Worm (Caenorhabditis elegans) whole organism, L1 larva: Measurements from ENCODE around the gene Y62E10A.24.

ENCODE experiments used
- C04F5.9 ChIP-seq: sonication (generic microtip); optimal IDR thresholded peaks from 2 replicates; lab custom pipeline; 2016; ENCODE audit warnings: missing genetic modification characterization, missing compliant biosample characterization
- F16B12.6 ChIP-seq: fragments of 150-350 bp; optimal IDR thresholded peaks from 2 replicates; lab custom pipeline; 2014; ENCODE audit warnings: missing biosample characterization, missing genetic modification characterization
- Y116A8C.19 ChIP-seq: sonication (generic microtip); optimal IDR thresholded peaks from 2 replicates; lab custom pipeline; 2016; ENCODE audit warnings: missing compliant biosample characterization, missing genetic modification characterization, borderline replicate concordance
- alr-1 ChIP-seq: fragments of 200-800 bp; sonication (Bioruptor generic); optimal IDR thresholded peaks from 2 replicates; lab custom pipeline; 2018; ENCODE audit warnings: borderline replicate concordance, mild to moderate bottlenecking, missing genetic modification characterization, missing compliant biosample characterization
- aly-2 ChIP-seq: fragments of 150-350 bp; optimal IDR thresholded peaks from 2 replicates; lab custom pipeline; 2014; ENCODE audit warnings: missing biosample characterization, missing genetic modification characterization
- ama-1 ChIP-seq: fragments of 150-350 bp; optimal IDR thresholded peaks from 2 replicates; lab custom pipeline; 2014
- ceh-63 ChIP-seq: fragments of 200-800 bp; sonication (Bioruptor generic); optimal IDR thresholded peaks from 2 replicates; lab custom pipeline; 2018; ENCODE audit warnings: mild to moderate bottlenecking, missing genetic modification characterization, missing compliant biosample characterization
- ceh-8 ChIP-seq: fragments of 200-800 bp; sonication (Bioruptor generic); optimal IDR thresholded peaks from 2 replicates; lab custom pipeline; 2018; ENCODE audit warnings: mild to moderate bottlenecking, missing genetic modification characterization, moderate library complexity, missing compliant biosample characterization
- ceh-82 ChIP-seq, 3 experiments: fragments of 150-350 bp in 1 of 3; sonication (generic microtip) in 2 of 3; optimal IDR thresholded peaks; 2 replicates each; lab custom pipeline; 2014 to 2017; ENCODE audit warnings: missing biosample characterization in 3 of 3, missing genetic modification characterization in 3 of 3
- ceh-90 ChIP-seq: sonication (generic microtip); optimal IDR thresholded peaks from 2 replicates; lab custom pipeline; 2016; ENCODE audit warnings: missing genetic modification characterization, missing compliant biosample characterization
- ces-1 ChIP-seq: fragments of 150-350 bp; optimal IDR thresholded peaks from 2 replicates; lab custom pipeline; 2014; ENCODE audit warnings: missing biosample characterization, missing genetic modification reagents, missing genetic modification characterization
- dsc-1 ChIP-seq: sonication (generic microtip); optimal IDR thresholded peaks from 2 replicates; lab custom pipeline; 2016; ENCODE audit warnings: mild to moderate bottlenecking, missing genetic modification characterization, missing compliant biosample characterization
- efl-1 ChIP-seq, 4 experiments: fragments of 150-350 bp; optimal IDR thresholded peaks in 3 of 4; peaks in 1 of 4; 1 replicate in 1 of 4; 2 replicates in 3 of 4; lab custom pipeline; 2014; ENCODE audit warnings: missing biosample characterization in 2 of 4, missing genetic modification characterization in 2 of 4, missing genetic modification reagents in 2 of 4
- efl-3 ChIP-seq: fragments of 200-800 bp; sonication (Bioruptor generic); optimal IDR thresholded peaks from 2 replicates; lab custom pipeline; 2018; ENCODE audit warnings: mild to moderate bottlenecking, missing genetic modification characterization, missing compliant biosample characterization
- egl-27 ChIP-seq, 2 experiments: fragments of 150-350 bp in 1 of 2; sonication (generic microtip); optimal IDR thresholded peaks; 3 replicates each; lab custom pipeline; 2017 to 2018; ENCODE audit warnings: missing biosample characterization in 2 of 2, missing genetic modification characterization in 2 of 2, missing genetic modification reagents in 2 of 2
- elt-2 ChIP-seq: sonication (generic microtip); optimal IDR thresholded peaks from 2 replicates; lab custom pipeline; 2016; ENCODE audit warnings: missing genetic modification characterization, mild to moderate bottlenecking, inconsistent platforms, missing compliant biosample characterization, missing genetic modification reagents
- elt-3 ChIP-seq, 6 experiments: fragments of 150-350 bp in 1 of 6; sonication (generic microtip); optimal IDR thresholded peaks; 2 replicates each; lab custom pipeline; 2017 to 2018; ENCODE audit warnings: missing biosample characterization in 6 of 6, missing genetic modification characterization in 6 of 6, inconsistent platforms in 1 of 6
- ets-5 ChIP-seq: fragments of 200-800 bp; sonication (Bioruptor generic); IDR thresholded peaks from 2 replicates; pipeline ENCODE4 v1.3.6; 2022; ENCODE audit warnings: missing genetic modification characterization, missing compliant biosample characterization
- fkh-10 ChIP-seq: sonication (generic microtip); optimal IDR thresholded peaks from 2 replicates; lab custom pipeline; 2017; ENCODE audit warnings: missing biosample characterization, missing genetic modification reagents, missing genetic modification characterization
- fkh-4 ChIP-seq: sonication (generic microtip); optimal IDR thresholded peaks from 2 replicates; lab custom pipeline; 2016; ENCODE audit warnings: missing compliant biosample characterization, missing genetic modification characterization, borderline replicate concordance
- fkh-8 ChIP-seq: sonication (generic microtip); optimal IDR thresholded peaks from 2 replicates; lab custom pipeline; 2016; ENCODE audit warnings: mild to moderate bottlenecking, missing genetic modification characterization, missing compliant biosample characterization
- fos-1 ChIP-seq: fragments of 150-350 bp; optimal IDR thresholded peaks from 2 replicates; lab custom pipeline; 2014; ENCODE audit warnings: missing biosample characterization, missing genetic modification characterization
- irx-1 ChIP-seq: sonication (generic microtip); optimal IDR thresholded peaks from 2 replicates; lab custom pipeline; 2016; ENCODE audit warnings: missing genetic modification characterization, missing compliant biosample characterization
- lin-15B ChIP-seq: fragments of 150-350 bp; sonication (generic microtip); optimal IDR thresholded peaks from 3 replicates; lab custom pipeline; 2014; ENCODE audit warnings: missing biosample characterization, missing genetic modification characterization
- lir-3 ChIP-seq: sonication (generic microtip); optimal IDR thresholded peaks from 2 replicates; lab custom pipeline; 2016; ENCODE audit warnings: mild to moderate bottlenecking, missing genetic modification characterization, moderate library complexity, missing compliant biosample characterization; ENCODE audit not compliant: poor library complexity
- lsy-2 ChIP-seq, 2 experiments: fragments of 150-350 bp; optimal IDR thresholded peaks; 2 replicates each; lab custom pipeline; 2014; ENCODE audit warnings: missing biosample characterization in 2 of 2, missing genetic modification characterization in 2 of 2
- mef-2 ChIP-seq: fragments of 150-350 bp; optimal IDR thresholded peaks from 2 replicates; lab custom pipeline; 2014; ENCODE audit warnings: missing biosample characterization, missing genetic modification characterization
- nhr-19 ChIP-seq: fragments of 200-800 bp; sonication (Bioruptor generic); conservative IDR thresholded peaks from 2 replicates; pipeline ENCODE4 v1.3.6; 2022; ENCODE audit warnings: missing genetic modification characterization, missing compliant biosample characterization
- nhr-237 ChIP-seq: fragments of 150-350 bp; optimal IDR thresholded peaks from 2 replicates; lab custom pipeline; 2014; ENCODE audit warnings: missing biosample characterization, missing genetic modification characterization
- nhr-28 ChIP-seq: fragments of 150-350 bp; optimal IDR thresholded peaks from 2 replicates; lab custom pipeline; 2014; ENCODE audit warnings: missing biosample characterization, missing genetic modification characterization
- nhr-47 ChIP-seq: sonication (generic microtip); optimal IDR thresholded peaks from 2 replicates; lab custom pipeline; 2016; ENCODE audit warnings: mild to moderate bottlenecking, missing genetic modification characterization, moderate library complexity, missing compliant biosample characterization
- nhr-76 ChIP-seq: sonication (generic microtip); optimal IDR thresholded peaks from 2 replicates; lab custom pipeline; 2017; ENCODE audit warnings: missing biosample characterization, missing genetic modification characterization
- nhr-77 ChIP-seq: fragments of 150-350 bp; optimal IDR thresholded peaks from 2 replicates; lab custom pipeline; 2014; ENCODE audit warnings: missing biosample characterization, missing genetic modification characterization
- pag-3 ChIP-seq: sonication (generic microtip); optimal IDR thresholded peaks from 2 replicates; lab custom pipeline; 2017; ENCODE audit warnings: missing genetic modification characterization, mild to moderate bottlenecking, missing compliant biosample characterization, antibody characterized with exemption, borderline replicate concordance; ENCODE audit not compliant: insufficient read depth
- rnt-1 ChIP-seq: sonication (generic microtip); optimal IDR thresholded peaks from 2 replicates; lab custom pipeline; 2016; ENCODE audit warnings: mild to moderate bottlenecking, missing genetic modification characterization, moderate library complexity, missing compliant biosample characterization
- snpc-4 ChIP-seq: fragments of 150-350 bp; optimal IDR thresholded peaks from 2 replicates; lab custom pipeline; 2014; ENCODE audit warnings: missing biosample characterization, missing genetic modification characterization
- snu-23 ChIP-seq: sonication (generic microtip); optimal IDR thresholded peaks from 2 replicates; lab custom pipeline; 2016; ENCODE audit warnings: missing genetic modification characterization, missing compliant biosample characterization
- sox-4 ChIP-seq: sonication (generic microtip); optimal IDR thresholded peaks from 2 replicates; lab custom pipeline; 2016; ENCODE audit warnings: missing genetic modification characterization, missing compliant biosample characterization
- tbx-2 ChIP-seq: sonication (generic microtip); optimal IDR thresholded peaks from 2 replicates; lab custom pipeline; 2016; ENCODE audit warnings: missing genetic modification characterization, missing compliant biosample characterization
- tlp-1 ChIP-seq: fragments of 150-350 bp; optimal IDR thresholded peaks from 2 replicates; lab custom pipeline; 2014; ENCODE audit warnings: missing biosample characterization, missing genetic modification characterization
- unc-30 ChIP-seq: sonication (generic microtip); optimal IDR thresholded peaks from 2 replicates; lab custom pipeline; 2017; ENCODE audit warnings: missing biosample characterization, missing genetic modification characterization
- unc-98 ChIP-seq: fragments of 200-800 bp; sonication (Bioruptor generic); IDR thresholded peaks from 2 replicates; pipeline ENCODE4 v1.3.6; 2022; ENCODE audit warnings: missing genetic modification characterization, missing compliant biosample characterization
- zip-4 ChIP-seq: fragments of 200-800 bp; sonication (Bioruptor generic); optimal IDR thresholded peaks from 2 replicates; lab custom pipeline; 2018; ENCODE audit warnings: mild to moderate bottlenecking, missing genetic modification characterization, moderate library complexity, missing compliant biosample characterization
- ztf-11 ChIP-seq, 2 experiments: sonication (generic microtip); optimal IDR thresholded peaks; 2 replicates each; lab custom pipeline; 2016 to 2017; ENCODE audit warnings: missing genetic modification characterization in 2 of 2, missing biosample characterization in 1 of 2, missing compliant biosample characterization in 1 of 2

Gene Y62E10A.24

DNA sequence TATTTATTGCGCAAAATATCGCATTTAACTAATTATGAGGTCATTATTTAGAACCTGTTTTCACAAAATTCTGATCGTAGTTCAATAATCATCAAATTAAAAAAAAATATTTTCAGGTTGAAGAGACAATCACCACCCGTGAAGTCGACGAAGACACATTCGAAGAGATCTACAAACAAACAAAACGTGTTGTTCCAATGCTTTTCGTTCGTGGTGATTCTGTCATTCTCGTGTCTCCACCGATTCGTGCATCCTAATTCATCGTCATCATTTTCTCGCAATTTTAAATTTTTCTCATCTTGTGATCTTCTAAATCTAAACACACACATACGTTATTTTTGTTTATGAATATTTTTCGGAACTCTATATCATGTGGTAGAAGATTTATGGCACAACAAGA, 18.3 kb downstream of the Y62E10A.24 start (continued):
- TF ChIP-seq nhr-76 (tag; lab: Kevin White, UChicago) (no peak), fos-1 (no peak), elt-2 (tag; lab: Kevin White, UChicago) (no peak), efl-3 (GFP tag; lab: Kevin White, UChicago) (no peak), nhr-237 (tag; lab: Kevin White, UChicago) (no peak), unc-30 (tag; lab: Kevin White, UChicago) (no peak), lin-15B (tag; lab: Kevin White, UChicago) (no peak), Y116A8C.19 (tag; lab: Kevin White, UChicago) (no peak), snu-23 (GFP tag; lab: Kevin White, UChicago) (peak; percentile 17), zip-4 (GFP tag; lab: Kevin White, UChicago) (no peak), nhr-77 (tag; lab: Kevin White, UChicago) (no peak), tbx-2 (peak; percentile 12), snpc-4 (tag; lab: Kevin White, UChicago) (no peak)

ce11 chrIV:13389237-13389636, 18.7 kb downstream of the Y62E10A.24 start:
- no peak for TF ChIP-seq alr-1 (tag; lab: Kevin White, UChicago)
- no peak for TF ChIP-seq unc-30 (tag; lab: Kevin White, UChicago)
- TF ChIP-seq aly-2 (tag; lab: Kevin White, UChicago), result no peak
- no peak for TF ChIP-seq ceh-90
- no peak for TF ChIP-seq F16B12.6 (tag; lab: Kevin White, UChicago)
- TF ChIP-seq elt-3 (tag; optimal IDR thresholded peaks at IDR 0.05; lab: Kevin White, UChicago), result no peak
- no peak for TF ChIP-seq fkh-8 (tag; lab: Kevin White, UChicago)
- no peak for TF ChIP-seq lir-3 (tag; lab: Kevin White, UChicago)
- no peak for TF ChIP-seq pag-3 (tag; lab: Kevin White, UChicago)
- no peak for TF ChIP-seq ets-5 (GFP tag; lab: Robert Waterston, UW)
- TF ChIP-seq efl-1 (optimal IDR thresholded peaks at IDR 0.05; lab: Kevin White, UChicago), result no peak
- TF ChIP-seq efl-1 (GFP tag; optimal IDR thresholded peaks at IDR 0.05 in 1 of 2; lab: Kevin White, UChicago), result no peak
- no peak for TF ChIP-seq ceh-82 (tag; optimal IDR thresholded peaks at IDR 0.05; lab: Kevin White, UChicago)
- TF ChIP-seq fos-1, result no peak
- no peak for TF ChIP-seq lsy-2 (tag; optimal IDR thresholded peaks at IDR 0.05; lab: Kevin White, UChicago)
- TF ChIP-seq dsc-1 (tag; lab: Kevin White, UChicago), result no peak

DNA sequence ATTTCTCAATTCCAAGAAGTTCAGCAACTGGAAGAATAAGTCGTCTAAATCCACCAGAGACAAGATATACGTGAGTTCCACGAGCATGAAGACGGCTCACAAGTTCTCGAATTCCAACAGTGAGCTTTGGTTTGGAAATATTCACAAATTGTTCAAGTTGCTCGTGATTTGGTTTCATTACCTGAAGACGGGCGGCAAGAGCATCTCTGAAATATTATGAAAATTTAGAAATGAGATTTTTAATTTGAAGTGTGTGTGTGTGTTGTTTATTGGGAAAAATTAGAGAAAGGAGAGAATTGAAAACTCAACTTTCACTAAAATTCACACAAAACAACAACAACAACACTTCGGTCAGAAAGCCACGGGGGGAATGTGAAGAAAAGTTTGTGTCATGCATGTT, 20.3 kb downstream of the Y62E10A.24 start:
- TF ChIP-seq nhr-47 (tag; lab: Kevin White, UChicago) (peak; percentile 0), aly-2 (tag; lab: Kevin White, UChicago) (no peak)
- TF ChIP-seq, all 84 proteins: peak for 1

ce11 chrIV:13392230-13392629, 21.7 kb downstream of the Y62E10A.24 start:
- TF ChIP-seq fkh-4 (tag; lab: Kevin White, UChicago), result no peak
- no peak for TF ChIP-seq sox-4 (tag; lab: Kevin White, UChicago)
- TF ChIP-seq egl-27 (tag; optimal IDR thresholded peaks at IDR 0.05; lab: Kevin White, UChicago), result no peak
- TF ChIP-seq fos-1, result no peak
- no peak for TF ChIP-seq nhr-28 (tag; lab: Kevin White, UChicago)
- no peak for TF ChIP-seq aly-2 (tag; lab: Kevin White, UChicago)
- no peak for TF ChIP-seq ceh-63

ce11 chrIV:13393246-13393716, 22.8 kb downstream of the Y62E10A.24 start:
- TF ChIP-seq alr-1 (tag; lab: Kevin White, UChicago) (no peak), tlp-1 (tag; lab: Kevin White, UChicago) (no peak), rnt-1 (tag; lab: Kevin White, UChicago) (no peak), Y116A8C.19 (tag; lab: Kevin White, UChicago) (no peak), ces-1 (GFP tag; lab: Kevin White, UChicago) (no peak), unc-98 (no peak), mef-2 (tag; lab: Kevin White, UChicago) (no peak), ama-1 (lab: Kevin White, UChicago) (no peak), lsy-2 (tag; optimal IDR thresholded peaks at IDR 0.05; lab: Kevin White, UChicago) (peak; percentile 24 to 44), irx-1 (tag; lab: Kevin White, UChicago) (no peak), unc-30 (tag; lab: Kevin White, UChicago) (no peak), ceh-8 (GFP tag; lab: Kevin White, UChicago) (no peak), C04F5.9 (tag; lab: Kevin White, UChicago) (no peak), ztf-11 (tag; optimal IDR thresholded peaks at IDR 0.05; lab: Kevin White, UChicago) (no peak), nhr-19 (peak; percentile 50), F16B12.6 (tag; lab: Kevin White, UChicago) (no peak), fkh-10 (no peak)
